Fruit fly (Drosophila melanogaster): Measurements from ENCODE around the gene CG5555.

The CG5555 gene

dm6 chr3R:19162135-19162616 is 18.2 kb downstream of the CG5555 start, which contains the start of the genes CG42359 and Nsun5 (continued):
- TF ChIP-seq fd64A (GFP tag; optimal IDR thresholded peaks at IDR 0.05) = peak; percentile 10
- no peak for TF ChIP-seq zf30C (GFP tag; optimal IDR thresholded peaks at IDR 0.05)
- peak; percentile 92 for TF ChIP-seq Rfx (GFP tag; IDR thresholded peaks at IDR 0.05)
- TF ChIP-seq HmgZ (tag; optimal IDR thresholded peaks at IDR 0.05) = peak; percentile 93
- TF ChIP-seq pzg (GFP tag; optimal IDR thresholded peaks at IDR 0.05) = peak; percentile 95
- TF ChIP-seq gfzf (GFP tag; optimal IDR thresholded peaks at IDR 0.05) = peak; percentile 88
- peak; percentile 81 for TF ChIP-seq repo (GFP tag; optimal IDR thresholded peaks at IDR 0.05)
- peak; percentile 88 for TF ChIP-seq Atf-2 (GFP tag; optimal IDR thresholded peaks at IDR 0.05)
- TF ChIP-seq CG2120 (GFP tag; optimal IDR thresholded peaks at IDR 0.05) = peak; percentile 95
- TF ChIP-seq NC2α (GFP tag; optimal IDR thresholded peaks at IDR 0.05) = peak; percentile 76
- TF ChIP-seq CG8089 (GFP tag; optimal IDR thresholded peaks at IDR 0.05) = peak; percentile 85
- TF ChIP-seq tap (tag; optimal IDR thresholded peaks at IDR 0.05) = peak; percentile 81
- peak; percentile 85 for TF ChIP-seq Dref (GFP tag; IDR thresholded peaks at IDR 0.05)
- TF ChIP-seq onecut (GFP tag; IDR thresholded peaks at IDR 0.05) = peak; percentile 58
- TF ChIP-seq exex (tag; optimal IDR thresholded peaks at IDR 0.05) = peak; percentile 73
- TF ChIP-seq Dek (tag; optimal IDR thresholded peaks at IDR 0.05) = peak; percentile 83
- TF ChIP-seq CG11085 (GFP tag; IDR thresholded peaks at IDR 0.05) = peak; percentile 84
- peak; percentile 98 for TF ChIP-seq CG7928 (GFP tag; optimal IDR thresholded peaks at IDR 0.05)
- peak; percentile 87 for TF ChIP-seq ato (GFP tag; IDR thresholded peaks at IDR 0.05; ENCODE audit: partially characterized antibody)
- TF ChIP-seq CG13894 (tag; optimal IDR thresholded peaks at IDR 0.05) = peak; percentile 87
- peak; percentile 92 for TF ChIP-seq Sin3A (optimal IDR thresholded peaks at IDR 0.05)
- TF ChIP-seq Sox100B (GFP tag; optimal IDR thresholded peaks at IDR 0.05) = peak; percentile 64
- TF ChIP-seq lilli (GFP tag; optimal IDR thresholded peaks at IDR 0.05) = peak; percentile 96
- TF ChIP-seq Atf6 (GFP tag; IDR thresholded peaks at IDR 0.05) = peak; percentile 85
- no peak for TF ChIP-seq CG1832 (GFP tag; optimal IDR thresholded peaks at IDR 0.05)
- TF ChIP-seq h (optimal IDR thresholded peaks at IDR 0.05) = no peak
- TF ChIP-seq CG10462 (GFP tag; optimal IDR thresholded peaks at IDR 0.05) = peak; percentile 85
- peak; percentile 98 for TF ChIP-seq sens (GFP tag)
- peak; percentile 84 for TF ChIP-seq Asciz (GFP tag; optimal IDR thresholded peaks at IDR 0.05)
- TF ChIP-seq CG12219 (GFP tag; optimal IDR thresholded peaks at IDR 0.05) = peak; percentile 71
- peak; percentile 95 for TF ChIP-seq ci (GFP tag; IDR thresholded peaks at IDR 0.05)
- no peak for TF ChIP-seq Lpt (GFP tag; optimal IDR thresholded peaks at IDR 0.05)
- TF ChIP-seq luna (GFP tag; optimal IDR thresholded peaks at IDR 0.05) = peak; percentile 70
- no peak for TF ChIP-seq bowl (GFP tag; IDR thresholded peaks at IDR 0.05)
- peak; percentile 72 for TF ChIP-seq Hey (tag; optimal IDR thresholded peaks at IDR 0.05)
- peak; percentile 91 for TF ChIP-seq shn (GFP tag; optimal IDR thresholded peaks at IDR 0.05)
- peak; percentile 57; the same call in 1 of the 2 replicates for TF ChIP-seq CG4360 (GFP tag; IDR thresholded peaks at IDR 0.05)
- peak; percentile 85 for TF ChIP-seq CG4404 (GFP tag; IDR thresholded peaks at IDR 0.05)
- TF ChIP-seq tgo (GFP tag; IDR thresholded peaks at IDR 0.05) = peak; percentile 86
- peak; percentile 76 for TF ChIP-seq pb (GFP tag; optimal IDR thresholded peaks at IDR 0.05)
- TF ChIP-seq btn (GFP tag; optimal IDR thresholded peaks at IDR 0.05) = peak; percentile 65
- TF ChIP-seq NfI (GFP tag; optimal IDR thresholded peaks at IDR 0.05) = peak; percentile 88
- TF ChIP-seq hkb (optimal IDR thresholded peaks at IDR 0.05) = peak; percentile 94
- TF ChIP-seq hkb (GFP tag; IDR thresholded peaks at IDR 0.05) = peak; percentile 88
- peak; percentile 80 for TF ChIP-seq CG3995 (GFP tag; optimal IDR thresholded peaks at IDR 0.05)
- TF ChIP-seq fru (optimal IDR thresholded peaks at IDR 0.05) = no peak
- TF ChIP-seq stc (GFP tag; IDR thresholded peaks at IDR 0.05) = peak; percentile 85
- TF ChIP-seq YL-1 (GFP tag; optimal IDR thresholded peaks at IDR 0.05) = peak; percentile 95
- peak; percentile 84 for TF ChIP-seq Usf (GFP tag; optimal IDR thresholded peaks at IDR 0.05)
